ENCODE assay signal across 2 fruit fly cellular contexts in the genomic region with DNA sequence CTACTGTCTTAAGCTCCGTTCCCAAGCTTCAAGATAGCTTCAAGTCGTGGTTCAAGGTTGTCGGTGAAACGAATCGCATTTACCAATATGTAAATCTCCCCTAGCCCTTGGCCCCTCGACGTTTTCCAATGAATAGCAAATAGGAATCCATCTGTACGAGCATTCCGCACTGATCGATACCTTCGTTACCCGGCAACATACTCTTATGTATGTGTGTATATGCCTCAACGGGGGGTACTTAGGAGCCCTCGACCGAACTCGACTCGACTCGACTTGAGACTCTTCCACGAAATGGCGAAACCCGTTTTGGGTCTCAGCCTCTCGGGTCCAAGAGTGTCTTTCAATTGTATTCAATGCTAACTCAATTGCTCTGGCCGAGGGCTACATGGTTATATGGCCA.
TF ChIP-seq lines count a peak whose summit lies in the region.

No protein-coding gene starts in this region.

- TF ChIP-seq CTCF in whole organism, embryonic (GFP tag; optimal IDR thresholded peaks at IDR 0.05; lab: Kevin White, UChicago): no peak

TF ChIP-seq in whole organism, embryonic, 481 proteins besides CTCF, POLR2A, EP300 and RAD21 (continues in another document):
- TF ChIP-seq C15 (GFP tag; IDR thresholded peaks at IDR 0.05; lab: Robert Waterston, UW) (no peak), B-H2 (GFP tag; optimal IDR thresholded peaks at IDR 0.05; lab: Kevin White, UChicago) (no peak), Deaf1 (tag; optimal IDR thresholded peaks at IDR 0.05; lab: Kevin White, UChicago) (peak; percentile 33), CG12744 (GFP tag; optimal IDR thresholded peaks at IDR 0.05; lab: Kevin White, UChicago) (no peak), CG8944 (GFP tag; optimal IDR thresholded peaks at IDR 0.05; lab: Kevin White, UChicago) (no peak), CG2875 (GFP tag; optimal IDR thresholded peaks at IDR 0.05; lab: Kevin White, UChicago) (no peak), Adf1 (GFP tag; IDR thresholded peaks at IDR 0.05; lab: Robert Waterston, UW) (no peak), gro (GFP tag; optimal IDR thresholded peaks at IDR 0.05; lab: Kevin White, UChicago) (no peak), MESR4 (GFP tag; optimal IDR thresholded peaks at IDR 0.05; lab: Kevin White, UChicago) (no peak), gsb-n (tag; optimal IDR thresholded peaks at IDR 0.05; lab: Kevin White, UChicago) (peak; percentile 21), Atf-2 (GFP tag; optimal IDR thresholded peaks at IDR 0.05; lab: Kevin White, UChicago) (no peak), CG4424 (GFP tag; optimal IDR thresholded peaks at IDR 0.05; lab: Kevin White, UChicago) (no peak), unpg (GFP tag; optimal IDR thresholded peaks at IDR 0.05; lab: Kevin White, UChicago) (no peak), CG3065 (GFP tag; optimal IDR thresholded peaks at IDR 0.05; lab: Kevin White, UChicago) (no peak), CG4360 (GFP tag; IDR thresholded peaks at IDR 0.05; lab: Robert Waterston, UW) (no peak), Dip2 (GFP tag; IDR thresholded peaks at IDR 0.05; lab: Robert Waterston, UW) (no peak), kah (GFP tag; optimal IDR thresholded peaks at IDR 0.05; lab: Kevin White, UChicago) (no peak), CG2678 (tag; optimal IDR thresholded peaks at IDR 0.05; lab: Kevin White, UChicago) (no peak), Rx (GFP tag; IDR thresholded peaks at IDR 0.05; lab: Robert Waterston, UW) (no peak), toy (GFP tag; IDR thresholded peaks at IDR 0.05; lab: Robert Waterston, UW) (no peak), chinmo (GFP tag; IDR thresholded peaks at IDR 0.05; lab: Robert Waterston, UW; ENCODE audit: partially characterized antibody) (0 out of 4 replicates have a peak, but pooled peaks have one; percentile 51), Ets97D (GFP tag; optimal IDR thresholded peaks at IDR 0.05; lab: Kevin White, UChicago) (no peak), chm (GFP tag; IDR thresholded peaks at IDR 0.05; lab: Robert Waterston, UW) (no peak), CG14710 (tag; optimal IDR thresholded peaks at IDR 0.05; lab: Kevin White, UChicago) (no peak), CG1024 (GFP tag; IDR thresholded peaks at IDR 0.05; lab: Robert Waterston, UW) (no peak), CG18476 (GFP tag; optimal IDR thresholded peaks at IDR 0.05; lab: Kevin White, UChicago) (no peak), Ssrp (tag; optimal IDR thresholded peaks at IDR 0.05; lab: Kevin White, UChicago) (no peak), sob (GFP tag; IDR thresholded peaks at IDR 0.05; lab: Robert Waterston, UW) (no peak), CG10267 (tag; optimal IDR thresholded peaks at IDR 0.05; lab: Kevin White, UChicago) (no peak), Hr78 (GFP tag; optimal IDR thresholded peaks at IDR 0.05; lab: Kevin White, UChicago) (peak in 1 of 2 experiments; percentile 20), Stat92E (GFP tag; optimal IDR thresholded peaks at IDR 0.05; lab: Kevin White, UChicago) (peak in 1 of 3 experiments; percentile 22), disco-r (GFP tag; optimal IDR thresholded peaks at IDR 0.05; lab: Kevin White, UChicago) (no peak), CG17612 (GFP tag; IDR thresholded peaks at IDR 0.05; lab: Robert Waterston, UW) (no peak), Ets65A (GFP tag; lab: Kevin White, UChicago) (peak; percentile 81), unc-4 (GFP tag; IDR thresholded peaks at IDR 0.05; lab: Robert Waterston, UW; ENCODE audit: partially characterized antibody) (no peak), CG12236 (GFP tag; optimal IDR thresholded peaks at IDR 0.05; lab: Kevin White, UChicago) (no peak), Med (GFP tag; lab: Kevin White, UChicago) (peak; percentile 51), CG11695 (GFP tag; IDR thresholded peaks at IDR 0.05; lab: Robert Waterston, UW) (no peak), CG9609 (GFP tag; optimal IDR thresholded peaks at IDR 0.05; lab: Kevin White, UChicago) (no peak), cg (GFP tag; optimal IDR thresholded peaks at IDR 0.05; lab: Kevin White, UChicago) (peak; percentile 8), Hr51 (GFP tag; optimal IDR thresholded peaks at IDR 0.05; lab: Kevin White, UChicago) (no peak), Fer1 (GFP tag; optimal IDR thresholded peaks at IDR 0.05; lab: Kevin White, UChicago) (no peak), esg (GFP tag; conservative IDR thresholded peaks at IDR 0.05; lab: Robert Waterston, UW) (no peak), Myb (GFP tag; optimal IDR thresholded peaks at IDR 0.05; lab: Kevin White, UChicago) (no peak), Doc3 (GFP tag; IDR thresholded peaks at IDR 0.05; lab: Robert Waterston, UW; ENCODE audit: partially characterized antibody) (0 out of 3 replicates have a peak, but pooled peaks have one; percentile 15)

TF ChIP-seq in whole organism, pupa, 21 proteins besides CTCF, POLR2A, EP300 and RAD21:
- TF ChIP-seq CG32121 (GFP tag; IDR thresholded peaks at IDR 0.05; lab: Robert Waterston, UW): no peak
- peak; percentile 61 for TF ChIP-seq EcR (GFP tag; optimal IDR thresholded peaks at IDR 0.05; lab: Kevin White, UChicago)
